Worm (Caenorhabditis elegans) whole organism, L4 larva: ENCODE data around the gene ssr-2.
A peak's percentile ranks its signal among the peaks of the same experiment; 100 is the strongest.

Experiments used
- aly-2 ChIP-seq: sonication (generic microtip); optimal IDR thresholded peaks from 2 replicates; lab custom pipeline; 2018; ENCODE audit warnings: missing biosample characterization, missing genetic modification characterization
- ceh-28 ChIP-seq: fragments of 150-350 bp; optimal IDR thresholded peaks from 2 replicates; lab custom pipeline; 2014; ENCODE audit warnings: missing biosample characterization, missing genetic modification reagents, missing genetic modification characterization
- ceh-62 ChIP-seq: sonication (generic microtip); optimal IDR thresholded peaks from 2 replicates; lab custom pipeline; 2017; ENCODE audit warnings: missing biosample characterization, missing genetic modification characterization
- ceh-82 ChIP-seq: sonication (generic microtip); optimal IDR thresholded peaks from 2 replicates; lab custom pipeline; 2017; ENCODE audit warnings: missing biosample characterization, missing genetic modification characterization
- daf-16 ChIP-seq, 3 experiments: sonication (generic microtip); optimal IDR thresholded peaks; 2 replicates each; lab custom pipeline; 2016 to 2017; ENCODE audit warnings: missing genetic modification characterization in 3 of 3, missing genetic modification reagents in 3 of 3, mild to moderate bottlenecking in 2 of 3, missing compliant biosample characterization in 2 of 3, missing biosample characterization in 1 of 3, moderate library complexity in 1 of 3
- fkh-10 ChIP-seq: fragments of 150-350 bp; optimal IDR thresholded peaks from 2 replicates; lab custom pipeline; 2014; ENCODE audit warnings: missing biosample characterization, missing genetic modification reagents, missing genetic modification characterization
- gei-8 ChIP-seq: fragments of 200-800 bp; sonication (Bioruptor generic); optimal IDR thresholded peaks from 2 replicates; lab custom pipeline; 2018; ENCODE audit warnings: mild to moderate bottlenecking, missing genetic modification characterization, missing compliant biosample characterization
- hif-1 ChIP-seq, 2 experiments: sonication (generic microtip); optimal IDR thresholded peaks; 2 replicates each; lab custom pipeline; 2016 to 2017; ENCODE audit warnings: missing compliant biosample characterization in 2 of 2, missing genetic modification characterization in 2 of 2, missing genetic modification reagents in 2 of 2, missing genotype in 2 of 2, mild to moderate bottlenecking in 1 of 2
- hmg-1.1 ChIP-seq: fragments of 200-800 bp; sonication (Bioruptor generic); IDR thresholded peaks from 2 replicates; pipeline ENCODE4 v1.3.6; 2022; ENCODE audit warnings: missing genetic modification reagents, missing genetic modification characterization, missing compliant biosample characterization
- madf-5 ChIP-seq, 2 experiments: fragments of 200-800 bp; sonication (Bioruptor generic); IDR thresholded peaks; 2 replicates each; pipeline ENCODE4 v1.3.6; 2022; ENCODE audit warnings: missing compliant biosample characterization in 2 of 2, missing genetic modification characterization in 2 of 2
- nhr-41 ChIP-seq: fragments of 200-800 bp; sonication (Bioruptor generic); IDR thresholded peaks from 2 replicates; pipeline ENCODE4 v1.3.6; 2022; ENCODE audit warnings: missing genetic modification reagents, missing genetic modification characterization, missing compliant biosample characterization
- nhr-42 ChIP-seq: fragments of 200-800 bp; sonication (Bioruptor generic); IDR thresholded peaks from 2 replicates; pipeline ENCODE4 v1.3.6; 2022; ENCODE audit warnings: missing genetic modification characterization, missing compliant biosample characterization
- snpc-4 ChIP-seq: fragments of 150-350 bp; optimal IDR thresholded peaks from 2 replicates; lab custom pipeline; 2014; ENCODE audit warnings: missing biosample characterization, missing genetic modification characterization
- tag-97 ChIP-seq: fragments of 200-800 bp; sonication (Bioruptor generic); IDR thresholded peaks from 2 replicates; pipeline ENCODE4 v1.3.6; 2022; ENCODE audit warnings: missing genetic modification characterization, missing compliant biosample characterization
- unc-39 ChIP-seq: sonication (generic microtip); optimal IDR thresholded peaks from 2 replicates; lab custom pipeline; 2017; ENCODE audit warnings: missing biosample characterization, missing genetic modification characterization
- unc-62 ChIP-seq, 3 experiments: fragments of 150-350 bp in 1 of 3; sonication (generic microtip); optimal IDR thresholded peaks in 2 of 3; peaks in 1 of 3; 1 replicate in 1 of 3; 2 replicates in 2 of 3; lab custom pipeline; 2014 to 2017; ENCODE audit warnings: missing biosample characterization in 3 of 3, missing genetic modification characterization in 3 of 3, missing genetic modification reagents in 3 of 3, missing genotype in 1 of 3
- zfp-3 ChIP-seq: fragments of 200-800 bp; sonication (Bioruptor generic); conservative IDR thresholded peaks from 2 replicates; pipeline ENCODE4 v1.3.6; 2022; ENCODE audit warnings: missing genetic modification reagents, missing genetic modification characterization, missing compliant biosample characterization
- zip-11 ChIP-seq: fragments of 200-800 bp; sonication (Bioruptor generic); IDR thresholded peaks from 2 replicates; pipeline ENCODE4 v1.3.6; 2022; ENCODE audit warnings: missing genetic modification characterization, missing compliant biosample characterization
- zip-2 ChIP-seq: fragments of 150-350 bp; optimal IDR thresholded peaks from 2 replicates; lab custom pipeline; 2014; ENCODE audit warnings: missing biosample characterization, missing genetic modification characterization
- ztf-11 ChIP-seq: fragments of 150-350 bp; optimal IDR thresholded peaks from 2 replicates; lab custom pipeline; 2014; ENCODE audit warnings: missing biosample characterization, missing genetic modification characterization

ssr-2 gene

DNA sequence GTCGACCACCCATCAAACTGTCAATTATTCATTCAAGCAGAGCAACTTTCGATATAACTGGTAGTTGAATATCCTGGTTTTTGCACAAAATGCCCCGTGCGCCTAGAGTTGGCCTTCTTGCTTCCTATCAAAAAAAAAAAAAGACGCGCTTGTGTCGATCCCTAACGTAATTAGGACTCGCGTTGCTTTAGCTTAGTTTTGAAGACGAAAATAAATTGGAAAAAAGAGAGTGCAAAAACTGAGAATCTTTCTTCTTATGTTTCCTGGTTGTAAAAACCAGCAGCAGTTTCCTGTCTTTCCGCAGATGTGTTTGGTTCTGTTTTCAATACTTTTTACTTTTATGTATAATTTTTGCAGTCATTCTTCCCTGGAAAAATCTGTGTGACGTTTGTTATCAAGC is 49.6 kb downstream of the ssr-2 start:
- TF ChIP-seq daf-16 (GFP tag; optimal IDR thresholded peaks at IDR 0.05; lab: Kevin White, UChicago) (no peak), daf-16 (tag; optimal IDR thresholded peaks at IDR 0.05; lab: Kevin White, UChicago) (no peak), zip-11 (no peak), madf-5 (GFP tag; IDR thresholded peaks at IDR 0.05; lab: Robert Waterston, UW) (no peak), ceh-28 (no peak), unc-62 (GFP tag; optimal IDR thresholded peaks at IDR 0.05 in 1 of 2; lab: Kevin White, UChicago) (peak in 1 of 2 experiments; percentile 56), unc-62 (tag; optimal IDR thresholded peaks at IDR 0.05; lab: Kevin White, UChicago) (no peak), fkh-10 (GFP tag; lab: Kevin White, UChicago) (peak; percentile 10), gei-8 (GFP tag; lab: Kevin White, UChicago) (no peak), nhr-42 (no peak), tag-97 (GFP tag; lab: Robert Waterston, UW) (no peak)

DNA sequence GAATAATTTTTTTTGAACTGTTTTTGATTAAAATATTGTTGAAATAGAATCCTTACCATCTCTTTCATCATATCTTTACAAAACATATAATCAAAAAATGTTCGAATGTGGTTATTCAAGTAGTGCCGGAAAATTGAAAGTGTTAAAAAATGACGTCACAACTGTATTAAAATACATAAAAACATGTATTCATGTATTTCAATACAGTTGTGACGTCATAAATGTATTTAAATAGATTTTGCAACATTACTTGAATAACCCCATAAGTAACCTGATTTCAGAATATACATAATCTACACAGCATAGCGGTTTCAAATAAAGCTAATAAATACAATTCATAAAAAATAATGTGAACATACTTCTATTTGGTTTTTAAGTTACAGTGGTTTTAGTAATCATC is 50.6 kb downstream of the ssr-2 start:
- TF ChIP-seq snpc-4 (tag; lab: Kevin White, UChicago) (no peak), nhr-41 (no peak), ceh-82 (tag; lab: Kevin White, UChicago) (no peak), hif-1 (tag; optimal IDR thresholded peaks at IDR 0.05; lab: Kevin White, UChicago) (no peak), zfp-3 (GFP tag; lab: Robert Waterston, UW) (no peak), zip-2 (tag; lab: Kevin White, UChicago) (no peak), ceh-62 (tag; lab: Kevin White, UChicago) (no peak), hmg-1.1 (GFP tag; lab: Robert Waterston, UW) (no peak), unc-39 (tag; lab: Kevin White, UChicago) (no peak), aly-2 (no peak), ztf-11 (tag; lab: Kevin White, UChicago) (no peak)
